Fruit fly (Drosophila melanogaster) whole organism, embryonic: ENCODE data around the gene Chd64.
A peak's percentile ranks its signal among the peaks of the same experiment; 100 is the strongest.

Experiments used
- Antp ChIP-seq: fragments of 200-800 bp; sonication (Bioruptor generic); optimal IDR thresholded peaks from 3 replicates; lab custom pipeline; 2016; ENCODE audit warnings: missing biosample characterization, missing genetic modification characterization
- Awh ChIP-seq: fragments of 200-800 bp; sonication (Bioruptor generic); IDR thresholded peaks from 2 replicates; pipeline ENCODE4, ENCODE4 v1.3.6; 2022; ENCODE audit warnings: missing biosample characterization, missing genetic modification characterization
- Blimp-1 ChIP-seq: fragments of 200-800 bp; sonication (Bioruptor generic); optimal IDR thresholded peaks from 3 replicates; lab custom pipeline; 2018; ENCODE audit warnings: missing biosample characterization, missing genetic modification characterization, mild to moderate bottlenecking, moderate library complexity, missing genetic modification reagents
- Bteb2 ChIP-seq: fragments of 200-800 bp; sonication (Bioruptor generic); optimal IDR thresholded peaks from 2 replicates; lab custom pipeline; 2016; ENCODE audit warnings: missing biosample characterization, missing genetic modification characterization
- CG10462 ChIP-seq: fragments of 200-800 bp; sonication (Bioruptor generic); optimal IDR thresholded peaks from 2 replicates; lab custom pipeline; 2016; ENCODE audit warnings: missing biosample characterization, missing genetic modification characterization
- CG10979 ChIP-seq: fragments of 200-800 bp; sonication (Bioruptor generic); optimal IDR thresholded peaks from 2 replicates; lab custom pipeline; 2018; ENCODE audit warnings: missing biosample characterization, mild to moderate bottlenecking, missing genetic modification characterization, moderate library complexity
- CG11456 ChIP-seq: fragments of 200-800 bp; sonication (Bioruptor generic); IDR thresholded peaks from 3 replicates; pipeline ENCODE4 v1.3.6; 2022; ENCODE audit warnings: missing biosample characterization, missing genetic modification characterization
- CG1233 ChIP-seq: fragments of 200-800 bp; sonication (Bioruptor generic); optimal IDR thresholded peaks from 4 replicates; lab custom pipeline; 2018; ENCODE audit warnings: missing biosample characterization, mild to moderate bottlenecking, missing genetic modification characterization
- CG13296 ChIP-seq: fragments of 200-800 bp; sonication (Bioruptor generic); optimal IDR thresholded peaks from 3 replicates; lab custom pipeline; 2018; ENCODE audit warnings: missing biosample characterization, mild to moderate bottlenecking, missing genetic modification characterization
- CG14710 ChIP-seq: fragments of 200-800 bp; sonication (Bioruptor generic); optimal IDR thresholded peaks from 3 replicates; lab custom pipeline; 2019; ENCODE audit warnings: missing biosample characterization, mild to moderate bottlenecking, missing genetic modification characterization, moderate library complexity
- CG15269 ChIP-seq: fragments of 200-800 bp; sonication (Bioruptor generic); optimal IDR thresholded peaks from 2 replicates; lab custom pipeline; 2018; ENCODE audit warnings: missing biosample characterization, mild to moderate bottlenecking, missing genetic modification characterization, moderate library complexity
- CG18599 ChIP-seq: fragments of 200-800 bp; sonication (Bioruptor generic); optimal IDR thresholded peaks from 3 replicates; lab custom pipeline; 2017; ENCODE audit warnings: missing biosample characterization, missing genetic modification characterization, mild to moderate bottlenecking, moderate library complexity, missing genetic modification reagents
- CG18619 ChIP-seq: fragments of 200-800 bp; sonication (Bioruptor generic); optimal IDR thresholded peaks from 3 replicates; lab custom pipeline; 2017; ENCODE audit warnings: missing biosample characterization, mild to moderate bottlenecking, missing genetic modification characterization
- CG2678 ChIP-seq: fragments of 200-800 bp; sonication (Bioruptor generic); optimal IDR thresholded peaks from 3 replicates; lab custom pipeline; 2019; ENCODE audit warnings: missing biosample characterization, mild to moderate bottlenecking, missing genetic modification characterization, moderate library complexity
- CG30403 ChIP-seq: fragments of 200-800 bp; sonication (Bioruptor generic); optimal IDR thresholded peaks from 3 replicates; lab custom pipeline; 2016; ENCODE audit warnings: missing biosample characterization, missing genetic modification characterization
- CG31388 ChIP-seq: fragments of 200-800 bp; sonication (Bioruptor generic); optimal IDR thresholded peaks from 2 replicates; lab custom pipeline; 2016; ENCODE audit warnings: missing biosample characterization, missing genetic modification characterization
- CG34376 ChIP-seq: fragments of 200-800 bp; sonication (Bioruptor generic); optimal IDR thresholded peaks from 2 replicates; lab custom pipeline; 2018; ENCODE audit warnings: missing biosample characterization, mild to moderate bottlenecking, missing genetic modification characterization
- CG4328 ChIP-seq: fragments of 200-800 bp; sonication (Bioruptor generic); optimal IDR thresholded peaks from 3 replicates; lab custom pipeline; 2017; ENCODE audit warnings: missing biosample characterization, missing genetic modification reagents, missing genetic modification characterization
- CG7786 ChIP-seq: fragments of 200-800 bp; sonication (Bioruptor generic); optimal IDR thresholded peaks from 2 replicates; lab custom pipeline; 2016; ENCODE audit warnings: missing biosample characterization, missing genetic modification characterization
- CG8388 ChIP-seq: fragments of 200-800 bp; sonication (Bioruptor generic); optimal IDR thresholded peaks from 2 replicates; lab custom pipeline; 2019; ENCODE audit warnings: missing biosample characterization, mild to moderate bottlenecking, missing genetic modification characterization, moderate library complexity
- D ChIP-seq, 2 experiments: fragments of 200-800 bp in 1 of 2; fragments of >200 bp in 1 of 2; sonication (Bioruptor generic) in 1 of 2; optimal IDR thresholded peaks; 2 replicates in 1 of 2; 3 replicates in 1 of 2; lab custom pipeline; 2017; ENCODE audit warnings: mild to moderate bottlenecking in 1 of 2, missing biosample characterization in 1 of 2, missing genetic modification characterization in 1 of 2, missing genetic modification reagents in 1 of 2
- D19A ChIP-seq: fragments of 200-800 bp; optimal IDR thresholded peaks from 3 replicates; lab custom pipeline; 2019; ENCODE audit warnings: missing biosample characterization, mild to moderate bottlenecking, missing genetic modification characterization, moderate library complexity
- Fer3 ChIP-seq: fragments of 200-800 bp; sonication (Bioruptor generic); optimal IDR thresholded peaks from 2 replicates; lab custom pipeline; 2018; ENCODE audit warnings: missing biosample characterization, mild to moderate bottlenecking, missing genetic modification characterization, moderate library complexity
- H15 ChIP-seq: fragments of 200-800 bp; sonication (Bioruptor generic); IDR thresholded peaks from 3 replicates; pipeline ENCODE4 v1.3.6; 2022; ENCODE audit warnings: missing biosample characterization, missing genetic modification characterization
- Hey ChIP-seq: fragments of 200-800 bp; sonication (Bioruptor generic); optimal IDR thresholded peaks from 3 replicates; lab custom pipeline; 2018; ENCODE audit warnings: missing biosample characterization, mild to moderate bottlenecking, missing genetic modification characterization
- Hr51 ChIP-seq, 2 experiments: fragments of 200-800 bp; sonication (Bioruptor generic); optimal IDR thresholded peaks; 2 replicates in 1 of 2; 3 replicates in 1 of 2; lab custom pipeline; 2016 to 2018; ENCODE audit warnings: missing biosample characterization in 2 of 2, missing genetic modification characterization in 2 of 2, mild to moderate bottlenecking in 1 of 2, moderate library complexity in 1 of 2
- Mes4 ChIP-seq: fragments of 200-800 bp; sonication (Bioruptor generic); optimal IDR thresholded peaks from 2 replicates; lab custom pipeline; 2016; ENCODE audit warnings: missing biosample characterization, missing genetic modification characterization
- Ptx1 ChIP-seq: fragments of 200-800 bp; sonication (Bioruptor generic); IDR thresholded peaks from 2 replicates; pipeline ENCODE4 v1.3.6; 2022; ENCODE audit warnings: missing biosample characterization, missing genetic modification characterization
- Sox100B ChIP-seq: fragments of 200-800 bp; sonication (Bioruptor generic); optimal IDR thresholded peaks from 3 replicates; lab custom pipeline; 2018; ENCODE audit warnings: missing biosample characterization, mild to moderate bottlenecking, missing genetic modification characterization
- Xrp1 ChIP-seq: fragments of 200-800 bp; sonication (Bioruptor generic); IDR thresholded peaks from 2 replicates; pipeline ENCODE4 v1.3.6; 2022; ENCODE audit warnings: missing biosample characterization, missing genetic modification characterization
- ase ChIP-seq: fragments of 200-800 bp; sonication (Bioruptor generic); IDR thresholded peaks from 3 replicates; pipeline ENCODE4 v1.3.6; 2022; ENCODE audit warnings: missing biosample characterization, missing genetic modification characterization
- chinmo ChIP-seq: fragments of 200-800 bp; sonication (Bioruptor generic); IDR thresholded peaks from 4 replicates; pipeline ENCODE4 v1.3.6; 2022; ENCODE audit warnings: missing biosample characterization, missing genetic modification characterization; ENCODE audit not compliant: partially characterized antibody
- dati ChIP-seq: fragments of 200-800 bp; sonication (Bioruptor generic); IDR thresholded peaks from 2 replicates; pipeline ENCODE4 v1.3.6; 2022; ENCODE audit warnings: missing biosample characterization, missing genetic modification characterization
- gem ChIP-seq: fragments of 200-800 bp; sonication (Bioruptor generic); optimal IDR thresholded peaks from 2 replicates; lab custom pipeline; 2019; ENCODE audit warnings: missing biosample characterization, mild to moderate bottlenecking, missing genetic modification characterization, moderate library complexity
- hkb ChIP-seq, 2 experiments: fragments of 200-800 bp in 1 of 2; fragments of >200 bp in 1 of 2; sonication (Bioruptor generic) in 1 of 2; IDR thresholded peaks in 1 of 2; optimal IDR thresholded peaks in 1 of 2; 2 replicates each; pipeline versions ENCODE4 v1.3.6 to Lab custom; 2017 to 2022; ENCODE audit warnings: missing biosample characterization in 1 of 2, missing genetic modification characterization in 1 of 2
- kah ChIP-seq: fragments of 200-800 bp; sonication (Bioruptor generic); optimal IDR thresholded peaks from 2 replicates; lab custom pipeline; 2018; ENCODE audit warnings: missing biosample characterization, mild to moderate bottlenecking, missing genetic modification characterization
- lola ChIP-seq, 3 experiments: fragments of >200 bp in 2 of 3; fragments of 200-800 bp in 1 of 3; sonication (Bioruptor generic) in 1 of 3; optimal IDR thresholded peaks; 2 replicates each; lab custom pipeline; 2017 to 2019; ENCODE audit warnings: missing biosample characterization in 3 of 3, missing genetic modification characterization in 3 of 3, mild to moderate bottlenecking in 1 of 3, moderate library complexity in 1 of 3
- nerfin-1 ChIP-seq: fragments of 200-800 bp; sonication (Bioruptor generic); optimal IDR thresholded peaks from 3 replicates; lab custom pipeline; 2019; ENCODE audit warnings: missing biosample characterization, mild to moderate bottlenecking, missing genetic modification characterization, moderate library complexity
- odd ChIP-seq: fragments of 200-800 bp; sonication (Bioruptor generic); optimal IDR thresholded peaks from 2 replicates; lab custom pipeline; 2017; ENCODE audit warnings: missing biosample characterization, mild to moderate bottlenecking, missing genetic modification characterization
- phol ChIP-seq: fragments of 200-800 bp; sonication (Bioruptor generic); optimal IDR thresholded peaks from 3 replicates; lab custom pipeline; 2018; ENCODE audit warnings: missing biosample characterization, mild to moderate bottlenecking, missing genetic modification characterization, moderate library complexity
- repo ChIP-seq: fragments of 200-800 bp; sonication (Bioruptor generic); optimal IDR thresholded peaks from 2 replicates; lab custom pipeline; 2016; ENCODE audit warnings: missing biosample characterization, missing genetic modification characterization
- row ChIP-seq: fragments of 200-800 bp; sonication (Bioruptor generic); IDR thresholded peaks from 3 replicates; pipeline ENCODE4 v1.3.6; 2022; ENCODE audit warnings: missing biosample characterization, missing genetic modification characterization
- salm ChIP-seq: fragments of 200-800 bp; sonication (Bioruptor generic); optimal IDR thresholded peaks from 2 replicates; lab custom pipeline; 2018; ENCODE audit warnings: missing biosample characterization, mild to moderate bottlenecking, missing genetic modification characterization
- sens ChIP-seq: fragments of 200-800 bp; sonication (Bioruptor generic); peaks from one replicate; lab custom pipeline; 2016; ENCODE audit warnings: missing biosample characterization, missing genetic modification characterization
- tgo ChIP-seq: fragments of 200-800 bp; sonication (Bioruptor generic); IDR thresholded peaks from 3 replicates; pipeline ENCODE4 v1.3.6; 2022; ENCODE audit warnings: missing biosample characterization, missing genetic modification characterization
- tin ChIP-seq: fragments of 200-800 bp; sonication (Bioruptor generic); optimal IDR thresholded peaks from 3 replicates; lab custom pipeline; 2016; ENCODE audit warnings: missing biosample characterization, missing genetic modification characterization
- zen2 ChIP-seq: fragments of 200-800 bp; sonication (Bioruptor generic); IDR thresholded peaks from 3 replicates; pipeline ENCODE4 v1.3.6; 2022; ENCODE audit warnings: missing biosample characterization, missing genetic modification characterization; ENCODE audit not compliant: partially characterized antibody

Chd64 gene

dm6 chr3L:4081243-4081642 lies 40.9 kb downstream of the Chd64 start:
- TF ChIP-seq CG10462 (GFP tag; lab: Kevin White, UChicago) (no peak), row (GFP tag; lab: Robert Waterston, UW) (0 out of 3 replicates have a peak, but pooled peaks have one; percentile 8), Hey (tag; lab: Kevin White, UChicago) (peak; percentile 91), hkb (optimal IDR thresholded peaks at IDR 0.05; lab: Kevin White, UChicago) (no peak), hkb (GFP tag; IDR thresholded peaks at IDR 0.05; lab: Robert Waterston, UW) (no peak)
- TF ChIP-seq, all 482 proteins: peak for 2

DNA sequence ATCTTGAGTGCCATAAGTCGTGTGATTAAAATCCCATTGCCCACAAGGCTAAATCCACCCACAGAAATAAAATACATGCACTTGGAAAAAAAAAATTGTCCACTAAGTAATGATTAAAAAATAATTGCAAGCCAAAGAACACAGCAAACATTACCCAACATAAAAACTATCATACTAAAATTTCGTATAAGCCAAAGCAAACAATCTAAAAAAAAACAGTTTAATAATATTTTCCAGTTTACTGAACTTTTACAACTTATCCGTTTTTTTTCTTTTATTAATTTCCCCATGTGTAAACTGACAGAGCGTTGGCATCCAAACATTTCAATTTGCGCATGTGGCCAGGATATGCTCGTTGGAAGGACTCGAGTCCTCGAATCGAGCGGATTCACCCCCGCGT lies 41.9 kb downstream of the Chd64 start:
- no peak for TF ChIP-seq CG31388 (GFP tag; lab: Kevin White, UChicago)
- peak; percentile 14 for TF ChIP-seq CG14710 (tag; lab: Kevin White, UChicago)
- peak; percentile 70 for TF ChIP-seq nerfin-1 (tag; lab: Kevin White, UChicago)
- TF ChIP-seq CG18599 (GFP tag; lab: Kevin White, UChicago), result no peak
- peak; percentile 36 for TF ChIP-seq CG2678 (tag; lab: Kevin White, UChicago)
- peak; percentile 29; the same call in 1 of the 2 replicates for TF ChIP-seq Xrp1 (GFP tag; lab: Robert Waterston, UW)
- peak; percentile 4 for TF ChIP-seq tin (GFP tag; lab: Kevin White, UChicago)
- peak; percentile 46 for TF ChIP-seq gem (tag; lab: Kevin White, UChicago)
- TF ChIP-seq CG7786 (GFP tag; lab: Kevin White, UChicago), result no peak
- TF ChIP-seq dati, result no peak
- TF ChIP-seq Blimp-1 (GFP tag; lab: Kevin White, UChicago), result peak; percentile 44
- TF ChIP-seq Hr51 (GFP tag; optimal IDR thresholded peaks at IDR 0.05; lab: Kevin White, UChicago), result no peak
- TF ChIP-seq D19A (tag; lab: Kevin White, UChicago), result peak; percentile 0
- no peak for TF ChIP-seq Mes4 (GFP tag; lab: Kevin White, UChicago)
- TF ChIP-seq H15 (GFP tag; lab: Robert Waterston, UW), result no peak
- TF ChIP-seq sens (GFP tag; lab: Kevin White, UChicago), result peak; percentile 83
- no peak for TF ChIP-seq CG15269 (tag; lab: Kevin White, UChicago)
- TF ChIP-seq repo, result no peak
- TF ChIP-seq odd (GFP tag; lab: Kevin White, UChicago), result no peak
- 0 out of 3 replicates have a peak, but pooled peaks have one; percentile 36 for TF ChIP-seq row (GFP tag; lab: Robert Waterston, UW)
- TF ChIP-seq CG13296 (GFP tag; lab: Kevin White, UChicago), result no peak
- no peak for TF ChIP-seq zen2 (GFP tag; lab: Robert Waterston, UW)
- peak; percentile 16 for TF ChIP-seq CG8388 (GFP tag; lab: Kevin White, UChicago)
- TF ChIP-seq salm (tag; lab: Kevin White, UChicago), result no peak
- TF ChIP-seq CG10979 (tag; lab: Kevin White, UChicago), result peak; percentile 47
- TF ChIP-seq phol (tag; lab: Kevin White, UChicago), result peak; percentile 30
- no peak for TF ChIP-seq Ptx1
- no peak for TF ChIP-seq ase (GFP tag; lab: Robert Waterston, UW)
- TF ChIP-seq CG4328 (GFP tag; lab: Kevin White, UChicago), result no peak
- no peak for TF ChIP-seq CG1233 (GFP tag; lab: Kevin White, UChicago)
- no peak for TF ChIP-seq D (optimal IDR thresholded peaks at IDR 0.05; lab: Kevin White, UChicago)
- peak; percentile 6 for TF ChIP-seq D (GFP tag; optimal IDR thresholded peaks at IDR 0.05; lab: Kevin White, UChicago)
- no peak for TF ChIP-seq Bteb2 (GFP tag; lab: Kevin White, UChicago)
- no peak for TF ChIP-seq CG30403 (GFP tag; lab: Kevin White, UChicago)
- no peak for TF ChIP-seq Awh (GFP tag; lab: Robert Waterston, UW)
- no peak for TF ChIP-seq CG34376 (GFP tag; lab: Kevin White, UChicago)
- TF ChIP-seq CG18619 (GFP tag; lab: Kevin White, UChicago), result no peak
- TF ChIP-seq chinmo (GFP tag; lab: Robert Waterston, UW), result no peak
- no peak for TF ChIP-seq Fer3 (tag; lab: Kevin White, UChicago)
- TF ChIP-seq Antp (GFP tag; lab: Kevin White, UChicago), result no peak
- peak; percentile 20 for TF ChIP-seq Sox100B
- TF ChIP-seq kah (GFP tag; lab: Kevin White, UChicago), result no peak
- no peak for TF ChIP-seq CG11456
- TF ChIP-seq lola (GFP tag; optimal IDR thresholded peaks at IDR 0.05; lab: Kevin White, UChicago), result peak in 1 of 3 experiments; percentile 1
- TF ChIP-seq tgo (GFP tag; lab: Robert Waterston, UW), result no peak
